Worm (Caenorhabditis elegans) whole organism, L1 larva: ENCODE data around the gene D1044.1.

Experiments
- C04F5.9 ChIP-seq: sonication (generic microtip); optimal IDR thresholded peaks from 2 replicates; lab custom pipeline; 2016; ENCODE audit warnings: missing genetic modification characterization, missing compliant biosample characterization
- C16A3.4 ChIP-seq: fragments of 150-350 bp; optimal IDR thresholded peaks from 2 replicates; lab custom pipeline; 2014; ENCODE audit warnings: missing biosample characterization, missing genetic modification characterization
- C34B4.2 ChIP-seq: sonication (generic microtip); optimal IDR thresholded peaks from 2 replicates; lab custom pipeline; 2017; ENCODE audit warnings: mild to moderate bottlenecking, missing genetic modification characterization, missing compliant biosample characterization
- F16B12.6 ChIP-seq: fragments of 150-350 bp; optimal IDR thresholded peaks from 2 replicates; lab custom pipeline; 2014; ENCODE audit warnings: missing biosample characterization, missing genetic modification characterization
- Y116A8C.19 ChIP-seq: sonication (generic microtip); optimal IDR thresholded peaks from 2 replicates; lab custom pipeline; 2016; ENCODE audit warnings: missing compliant biosample characterization, missing genetic modification characterization, borderline replicate concordance
- aha-1 ChIP-seq: fragments of 150-350 bp; optimal IDR thresholded peaks from 2 replicates; lab custom pipeline; 2014; ENCODE audit warnings: missing biosample characterization, missing genetic modification characterization
- aly-2 ChIP-seq: fragments of 150-350 bp; optimal IDR thresholded peaks from 2 replicates; lab custom pipeline; 2014; ENCODE audit warnings: missing biosample characterization, missing genetic modification characterization
- ama-1 ChIP-seq: fragments of 150-350 bp; optimal IDR thresholded peaks from 2 replicates; lab custom pipeline; 2014
- blmp-1 ChIP-seq: fragments of 150-350 bp; optimal IDR thresholded peaks from 2 replicates; lab custom pipeline; 2014; ENCODE audit warnings: missing biosample characterization, missing genetic modification characterization
- ceh-82 ChIP-seq, 3 experiments: fragments of 150-350 bp in 1 of 3; sonication (generic microtip) in 2 of 3; optimal IDR thresholded peaks; 2 replicates each; lab custom pipeline; 2014 to 2017; ENCODE audit warnings: missing biosample characterization in 3 of 3, missing genetic modification characterization in 3 of 3
- ceh-88 ChIP-seq: fragments of 200-800 bp; sonication (Bioruptor generic); IDR thresholded peaks from 2 replicates; pipeline ENCODE4 v1.3.6; 2022; ENCODE audit warnings: missing genetic modification characterization, missing compliant biosample characterization
- ces-1 ChIP-seq: fragments of 150-350 bp; optimal IDR thresholded peaks from 2 replicates; lab custom pipeline; 2014; ENCODE audit warnings: missing biosample characterization, missing genetic modification reagents, missing genetic modification characterization
- dsc-1 ChIP-seq: sonication (generic microtip); optimal IDR thresholded peaks from 2 replicates; lab custom pipeline; 2016; ENCODE audit warnings: mild to moderate bottlenecking, missing genetic modification characterization, missing compliant biosample characterization
- efl-1 ChIP-seq, 4 experiments: fragments of 150-350 bp; optimal IDR thresholded peaks in 3 of 4; peaks in 1 of 4; 1 replicate in 1 of 4; 2 replicates in 3 of 4; lab custom pipeline; 2014; ENCODE audit warnings: missing biosample characterization in 2 of 4, missing genetic modification characterization in 2 of 4, missing genetic modification reagents in 2 of 4
- egl-27 ChIP-seq, 2 experiments: fragments of 150-350 bp in 1 of 2; sonication (generic microtip); optimal IDR thresholded peaks; 3 replicates each; lab custom pipeline; 2017 to 2018; ENCODE audit warnings: missing biosample characterization in 2 of 2, missing genetic modification characterization in 2 of 2, missing genetic modification reagents in 2 of 2
- elt-2 ChIP-seq: sonication (generic microtip); optimal IDR thresholded peaks from 2 replicates; lab custom pipeline; 2016; ENCODE audit warnings: missing genetic modification characterization, mild to moderate bottlenecking, inconsistent platforms, missing compliant biosample characterization, missing genetic modification reagents
- ets-5 ChIP-seq: fragments of 200-800 bp; sonication (Bioruptor generic); IDR thresholded peaks from 2 replicates; pipeline ENCODE4 v1.3.6; 2022; ENCODE audit warnings: missing genetic modification characterization, missing compliant biosample characterization
- fkh-10 ChIP-seq: sonication (generic microtip); optimal IDR thresholded peaks from 2 replicates; lab custom pipeline; 2017; ENCODE audit warnings: missing biosample characterization, missing genetic modification reagents, missing genetic modification characterization
- fkh-8 ChIP-seq: sonication (generic microtip); optimal IDR thresholded peaks from 2 replicates; lab custom pipeline; 2016; ENCODE audit warnings: mild to moderate bottlenecking, missing genetic modification characterization, missing compliant biosample characterization
- fos-1 ChIP-seq: fragments of 150-350 bp; optimal IDR thresholded peaks from 2 replicates; lab custom pipeline; 2014; ENCODE audit warnings: missing biosample characterization, missing genetic modification characterization
- grh-1 ChIP-seq: fragments of 200-800 bp; sonication (Bioruptor generic); IDR thresholded peaks from 2 replicates; pipeline ENCODE4 v1.3.6; 2022; ENCODE audit warnings: missing genetic modification reagents, missing genetic modification characterization, missing compliant biosample characterization
- hlh-4 ChIP-seq: sonication (generic microtip); optimal IDR thresholded peaks from 2 replicates; lab custom pipeline; 2016; ENCODE audit warnings: mild to moderate bottlenecking, missing genetic modification characterization, missing compliant biosample characterization
- hpl-2 ChIP-seq: fragments of 150-350 bp; optimal IDR thresholded peaks from 2 replicates; lab custom pipeline; 2014; ENCODE audit warnings: missing biosample characterization, missing genetic modification reagents, missing genetic modification characterization
- isw-1 ChIP-seq: fragments of 200-800 bp; sonication (Bioruptor generic); IDR thresholded peaks from 2 replicates; pipeline ENCODE4 v1.3.6; 2022; ENCODE audit warnings: missing genetic modification characterization, missing compliant biosample characterization
- jun-1 ChIP-seq: fragments of 150-350 bp; optimal IDR thresholded peaks from 2 replicates; lab custom pipeline; 2014; ENCODE audit warnings: missing biosample characterization, missing genetic modification reagents, missing genetic modification characterization
- lin-13 ChIP-seq: fragments of 150-350 bp; optimal IDR thresholded peaks from 2 replicates; lab custom pipeline; 2014; ENCODE audit warnings: missing biosample characterization, missing genetic modification reagents, missing genetic modification characterization
- lin-14 ChIP-seq: fragments of 200-800 bp; sonication (Bioruptor generic); optimal IDR thresholded peaks from 2 replicates; lab custom pipeline; 2018; ENCODE audit warnings: mild to moderate bottlenecking, missing genetic modification characterization, moderate library complexity, missing compliant biosample characterization
- lin-15B ChIP-seq: fragments of 150-350 bp; sonication (generic microtip); optimal IDR thresholded peaks from 3 replicates; lab custom pipeline; 2014; ENCODE audit warnings: missing biosample characterization, missing genetic modification characterization
- lin-35 ChIP-seq, 2 experiments: fragments of 150-350 bp; optimal IDR thresholded peaks; 2 replicates each; lab custom pipeline; 2014; ENCODE audit warnings: missing biosample characterization in 2 of 2, missing genetic modification characterization in 2 of 2, missing genetic modification reagents in 2 of 2
- mab-9 ChIP-seq: fragments of 200-800 bp; sonication (Bioruptor generic); IDR thresholded peaks from 2 replicates; pipeline ENCODE4 v1.3.6; 2022; ENCODE audit warnings: missing genetic modification reagents, missing genetic modification characterization, missing compliant biosample characterization
- mdl-1 ChIP-seq, 2 experiments: fragments of 150-350 bp; optimal IDR thresholded peaks; 2 replicates each; lab custom pipeline; 2014 to 2017; ENCODE audit warnings: missing biosample characterization in 2 of 2, missing genetic modification characterization in 2 of 2, inconsistent platforms in 1 of 2
- nhr-12 ChIP-seq: sonication (generic microtip); optimal IDR thresholded peaks from 2 replicates; lab custom pipeline; 2017; ENCODE audit warnings: missing biosample characterization, missing genetic modification characterization
- nhr-19 ChIP-seq: fragments of 200-800 bp; sonication (Bioruptor generic); conservative IDR thresholded peaks from 2 replicates; pipeline ENCODE4 v1.3.6; 2022; ENCODE audit warnings: missing genetic modification characterization, missing compliant biosample characterization
- nhr-20 ChIP-seq: sonication (generic microtip); optimal IDR thresholded peaks from 2 replicates; lab custom pipeline; 2016; ENCODE audit warnings: mild to moderate bottlenecking, missing genetic modification characterization, missing compliant biosample characterization
- nhr-77 ChIP-seq: fragments of 150-350 bp; optimal IDR thresholded peaks from 2 replicates; lab custom pipeline; 2014; ENCODE audit warnings: missing biosample characterization, missing genetic modification characterization
- pag-3 ChIP-seq: sonication (generic microtip); optimal IDR thresholded peaks from 2 replicates; lab custom pipeline; 2017; ENCODE audit warnings: missing genetic modification characterization, mild to moderate bottlenecking, missing compliant biosample characterization, antibody characterized with exemption, borderline replicate concordance; ENCODE audit not compliant: insufficient read depth
- pax-3 ChIP-seq: fragments of 200-800 bp; sonication (Bioruptor generic); optimal IDR thresholded peaks from 2 replicates; lab custom pipeline; 2018; ENCODE audit warnings: mild to moderate bottlenecking, missing genetic modification characterization, moderate library complexity, missing compliant biosample characterization
- pqm-1 ChIP-seq: sonication (generic microtip); optimal IDR thresholded peaks from 3 replicates; lab custom pipeline; 2017; ENCODE audit warnings: missing biosample characterization, missing genetic modification characterization
- rnt-1 ChIP-seq: sonication (generic microtip); optimal IDR thresholded peaks from 2 replicates; lab custom pipeline; 2016; ENCODE audit warnings: mild to moderate bottlenecking, missing genetic modification characterization, moderate library complexity, missing compliant biosample characterization
- skn-1 ChIP-seq: fragments of 150-350 bp; optimal IDR thresholded peaks from 2 replicates; lab custom pipeline; 2014; ENCODE audit warnings: missing biosample characterization, missing genetic modification characterization
- snpc-4 ChIP-seq: fragments of 150-350 bp; optimal IDR thresholded peaks from 2 replicates; lab custom pipeline; 2014; ENCODE audit warnings: missing biosample characterization, missing genetic modification characterization
- sox-4 ChIP-seq: sonication (generic microtip); optimal IDR thresholded peaks from 2 replicates; lab custom pipeline; 2016; ENCODE audit warnings: missing genetic modification characterization, missing compliant biosample characterization
- sptf-1 ChIP-seq: fragments of 150-350 bp; optimal IDR thresholded peaks from 2 replicates; lab custom pipeline; 2014; ENCODE audit warnings: missing biosample characterization, missing genetic modification characterization
- tbx-2 ChIP-seq: sonication (generic microtip); optimal IDR thresholded peaks from 2 replicates; lab custom pipeline; 2016; ENCODE audit warnings: missing genetic modification characterization, missing compliant biosample characterization
- unc-30 ChIP-seq: sonication (generic microtip); optimal IDR thresholded peaks from 2 replicates; lab custom pipeline; 2017; ENCODE audit warnings: missing biosample characterization, missing genetic modification characterization
- unc-98 ChIP-seq: fragments of 200-800 bp; sonication (Bioruptor generic); IDR thresholded peaks from 2 replicates; pipeline ENCODE4 v1.3.6; 2022; ENCODE audit warnings: missing genetic modification characterization, missing compliant biosample characterization
- zip-4 ChIP-seq: fragments of 200-800 bp; sonication (Bioruptor generic); optimal IDR thresholded peaks from 2 replicates; lab custom pipeline; 2018; ENCODE audit warnings: mild to moderate bottlenecking, missing genetic modification characterization, moderate library complexity, missing compliant biosample characterization
- ztf-11 ChIP-seq, 2 experiments: sonication (generic microtip); optimal IDR thresholded peaks; 2 replicates each; lab custom pipeline; 2016 to 2017; ENCODE audit warnings: missing genetic modification characterization in 2 of 2, missing biosample characterization in 1 of 2, missing compliant biosample characterization in 1 of 2
- ztf-4 ChIP-seq: fragments of 150-350 bp; optimal IDR thresholded peaks from 2 replicates; lab custom pipeline; 2014; ENCODE audit warnings: missing biosample characterization, missing genetic modification characterization

The D1044.1 gene

DNA sequence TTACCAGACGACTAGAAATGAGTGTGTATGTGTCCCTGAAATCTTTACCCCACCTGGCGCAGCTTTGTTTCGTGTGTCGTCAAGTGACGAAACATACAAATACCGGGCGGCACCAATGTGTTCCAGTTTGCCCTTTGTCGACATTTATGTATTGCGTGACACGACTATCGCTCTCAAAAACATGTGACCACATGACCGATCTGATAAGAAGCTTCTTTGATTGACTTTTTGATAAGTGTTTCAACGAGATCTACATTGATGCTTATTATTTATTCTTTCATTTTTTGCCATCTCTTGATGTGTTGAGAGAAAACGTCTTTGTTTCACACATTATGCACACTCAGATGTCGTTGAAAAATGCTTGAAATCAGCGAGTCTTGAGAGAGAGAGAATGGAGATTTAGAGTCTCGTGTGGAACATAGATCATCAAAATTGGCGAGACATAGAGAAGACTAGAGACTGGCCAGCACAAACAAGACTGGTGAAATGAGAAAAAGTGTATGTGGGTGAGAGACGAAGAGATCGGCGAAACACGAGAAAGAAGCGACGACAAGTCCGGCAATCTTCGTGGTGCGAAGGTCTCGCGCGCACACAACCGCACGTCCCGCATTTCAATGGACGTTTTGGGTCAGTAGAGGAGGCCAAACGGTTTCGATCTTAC, 41.0 kb upstream of the D1044.1 start (continued):
- no peak for TF ChIP-seq ets-5 (GFP tag; lab: Robert Waterston, UW)
- peak; percentile 40 for TF ChIP-seq fkh-8 (tag; lab: Kevin White, UChicago)
- peak in 1 of 2 experiments; percentile 25 for TF ChIP-seq mdl-1 (tag; optimal IDR thresholded peaks at IDR 0.05; lab: Kevin White, UChicago)
- TF ChIP-seq sox-4 (tag; lab: Kevin White, UChicago) = no peak
- peak; percentile 86 for TF ChIP-seq lin-14 (GFP tag; lab: Kevin White, UChicago)
- peak; percentile 81 for TF ChIP-seq ama-1
- peak; percentile 40 for TF ChIP-seq rnt-1 (tag; lab: Kevin White, UChicago)
- TF ChIP-seq nhr-19 (GFP tag; lab: Robert Waterston, UW) = peak; percentile 6
- peak; percentile 30 to 64 for TF ChIP-seq lin-35 (GFP tag; optimal IDR thresholded peaks at IDR 0.05; lab: Kevin White, UChicago)
- TF ChIP-seq snpc-4 (tag; lab: Kevin White, UChicago) = peak; percentile 35
- no peak for TF ChIP-seq fos-1 (tag; lab: Kevin White, UChicago)
- TF ChIP-seq nhr-20 (tag; lab: Kevin White, UChicago) = peak; percentile 64
- TF ChIP-seq efl-1 (optimal IDR thresholded peaks at IDR 0.05; lab: Kevin White, UChicago) = peak; percentile 49 to 58
- peak; percentile 7 to 77 for TF ChIP-seq efl-1 (GFP tag; optimal IDR thresholded peaks at IDR 0.05 in 1 of 2; lab: Kevin White, UChicago)
- no peak; the same call in 1 of the 2 replicates for TF ChIP-seq mab-9 (GFP tag; lab: Robert Waterston, UW)
- peak; percentile 51 for TF ChIP-seq skn-1 (tag; lab: Kevin White, UChicago)
- no peak for TF ChIP-seq ceh-88
- TF ChIP-seq aly-2 (tag; lab: Kevin White, UChicago) = no peak
- TF ChIP-seq Y116A8C.19 (tag; lab: Kevin White, UChicago) = no peak
- no peak; the same call in 1 of the 2 replicates for TF ChIP-seq isw-1
- TF ChIP-seq ceh-82 (tag; optimal IDR thresholded peaks at IDR 0.05; lab: Kevin White, UChicago) = peak in 2 of 3 experiments; percentile 55 to 56
- TF ChIP-seq egl-27 (tag; optimal IDR thresholded peaks at IDR 0.05; lab: Kevin White, UChicago) = peak in 1 of 2 experiments; percentile 20
- TF ChIP-seq lin-15B (tag; lab: Kevin White, UChicago) = peak; percentile 6
- TF ChIP-seq pqm-1 (tag; lab: Kevin White, UChicago) = no peak
- peak; percentile 43 for TF ChIP-seq pax-3 (tag; lab: Kevin White, UChicago)
- TF ChIP-seq pag-3 = peak; percentile 38
- no peak for TF ChIP-seq sptf-1 (tag; lab: Kevin White, UChicago)
- TF ChIP-seq dsc-1 (tag; lab: Kevin White, UChicago) = peak; percentile 38
- no peak for TF ChIP-seq ztf-4
- no peak for TF ChIP-seq nhr-12 (tag; lab: Kevin White, UChicago)
- peak; percentile 72 for TF ChIP-seq blmp-1 (tag; lab: Kevin White, UChicago)
- peak; percentile 37 for TF ChIP-seq tbx-2 (tag; lab: Kevin White, UChicago)
- TF ChIP-seq hpl-2 (GFP tag; lab: Kevin White, UChicago) = no peak
- TF ChIP-seq nhr-77 (tag; lab: Kevin White, UChicago) = no peak
- TF ChIP-seq hlh-4 (tag; lab: Kevin White, UChicago) = no peak
- no peak for TF ChIP-seq zip-4 (GFP tag; lab: Kevin White, UChicago)
- TF ChIP-seq unc-98 = no peak
- TF ChIP-seq jun-1 = peak; percentile 17
- TF ChIP-seq unc-30 = no peak
- no peak for TF ChIP-seq C34B4.2 (tag; lab: Kevin White, UChicago)
- TF ChIP-seq fkh-10 (GFP tag; lab: Kevin White, UChicago) = no peak
- peak; percentile 87 for TF ChIP-seq elt-2
- no peak for TF ChIP-seq grh-1 (GFP tag; lab: Robert Waterston, UW)
- TF ChIP-seq ztf-11 (tag; optimal IDR thresholded peaks at IDR 0.05; lab: Kevin White, UChicago) = no peak
- TF ChIP-seq C16A3.4 (tag; lab: Kevin White, UChicago) = no peak
- peak; percentile 44 for TF ChIP-seq lin-13 (GFP tag; lab: Kevin White, UChicago)
- no peak for TF ChIP-seq ces-1
- TF ChIP-seq C04F5.9 (tag; lab: Kevin White, UChicago) = no peak
- no peak for TF ChIP-seq aha-1 (tag; lab: Kevin White, UChicago)
- TF ChIP-seq F16B12.6 (tag; lab: Kevin White, UChicago) = no peak
